Worm (Caenorhabditis elegans) whole organism, L4/young adult: ENCODE data around the gene srw-48.

ENCODE experiments used
- W03F9.2 ChIP-seq: fragments of 150-350 bp; optimal IDR thresholded peaks from 2 replicates; lab custom pipeline; 2014; ENCODE audit warnings: missing biosample characterization, missing genetic modification characterization
- dao-5 ChIP-seq: sonication (generic microtip); optimal IDR thresholded peaks from 2 replicates; lab custom pipeline; 2016; ENCODE audit warnings: missing genotype, missing genetic modification characterization, moderate library complexity, missing compliant biosample characterization
- him-1 ChIP-seq: sonication (generic microtip); optimal IDR thresholded peaks from 2 replicates; lab custom pipeline; 2016; ENCODE audit warnings: missing genotype, missing genetic modification reagents, missing genetic modification characterization, missing compliant biosample characterization

DNA sequence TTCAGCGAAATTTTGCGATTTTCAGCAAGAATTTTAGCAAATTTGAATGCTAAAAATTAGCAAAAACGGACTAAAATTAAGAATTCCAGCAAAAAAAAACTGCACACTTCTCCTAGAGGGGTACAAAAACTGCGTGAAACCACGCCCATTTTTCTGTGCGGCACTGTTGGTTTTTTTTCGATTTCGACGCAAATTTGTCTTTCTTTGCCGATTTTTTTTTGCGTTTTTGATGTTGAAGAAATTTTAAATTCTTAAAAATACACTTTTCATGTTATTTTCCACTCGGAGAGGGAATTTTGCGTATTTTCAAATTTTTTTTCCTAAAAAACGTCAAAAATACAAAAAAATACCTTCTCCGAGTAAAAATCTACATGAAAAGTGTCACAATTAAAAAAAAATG, 16.8 kb upstream of the srw-48 start, which contains the start of gene syp-1:
- TF ChIP-seq him-1, result no peak
- no peak for TF ChIP-seq W03F9.2
- TF ChIP-seq dao-5 (tag; lab: Kevin White, UChicago), result no peak
